Fruit fly (Drosophila melanogaster) whole organism, embryonic: ENCODE data around the gene Grip91.
A peak's percentile ranks its signal among the peaks of the same experiment; 100 is the strongest.

ENCODE experiments used
- Awh ChIP-seq: fragments of 200-800 bp; sonication (Bioruptor generic); IDR thresholded peaks from 2 replicates; pipeline ENCODE4, ENCODE4 v1.3.6; 2022; ENCODE audit warnings: missing biosample characterization, missing genetic modification characterization
- CG1024 ChIP-seq: fragments of 200-800 bp; sonication (Bioruptor generic); IDR thresholded peaks from 2 replicates; pipeline ENCODE4 v1.3.6; 2022; ENCODE audit warnings: missing biosample characterization, missing genetic modification characterization
- CG10366 ChIP-seq: fragments of 200-800 bp; sonication (Bioruptor generic); IDR thresholded peaks from 2 replicates; pipeline ENCODE4 v1.3.6; 2022; ENCODE audit warnings: missing biosample characterization, missing genetic modification characterization
- CG11560 ChIP-seq: fragments of 200-800 bp; sonication (Bioruptor generic); IDR thresholded peaks from 3 replicates; pipeline ENCODE4 v1.3.6; 2022; ENCODE audit warnings: missing biosample characterization, missing genetic modification characterization
- CG12104 ChIP-seq: fragments of 200-800 bp; sonication (Bioruptor generic); optimal IDR thresholded peaks from 3 replicates; lab custom pipeline; 2016; ENCODE audit warnings: missing biosample characterization, missing genetic modification characterization
- CG12391 ChIP-seq: fragments of 200-800 bp; sonication (Bioruptor generic); optimal IDR thresholded peaks from 3 replicates; lab custom pipeline; 2018; ENCODE audit warnings: missing biosample characterization, mild to moderate bottlenecking, missing genetic modification characterization, moderate library complexity
- CG14441 ChIP-seq: fragments of 200-800 bp; sonication (Bioruptor generic); IDR thresholded peaks from 2 replicates; pipeline ENCODE4 v1.3.6; 2022; ENCODE audit warnings: missing biosample characterization, missing genetic modification characterization
- CG14710 ChIP-seq: fragments of 200-800 bp; sonication (Bioruptor generic); optimal IDR thresholded peaks from 3 replicates; lab custom pipeline; 2019; ENCODE audit warnings: missing biosample characterization, mild to moderate bottlenecking, missing genetic modification characterization, moderate library complexity
- CG15601 ChIP-seq: fragments of 200-800 bp; sonication (Bioruptor generic); optimal IDR thresholded peaks from 3 replicates; lab custom pipeline; 2019; ENCODE audit warnings: missing biosample characterization, mild to moderate bottlenecking, missing genetic modification characterization, moderate library complexity
- CG17361 ChIP-seq: fragments of 200-800 bp; sonication (Bioruptor generic); IDR thresholded peaks from 3 replicates; pipeline ENCODE4 v1.3.6; 2022; ENCODE audit warnings: missing biosample characterization, missing genetic modification characterization
- CG18476 ChIP-seq: fragments of 200-800 bp; sonication (Bioruptor generic); optimal IDR thresholded peaks from 2 replicates; lab custom pipeline; 2016; ENCODE audit warnings: missing biosample characterization, mild to moderate bottlenecking, missing genetic modification characterization
- CG18599 ChIP-seq: fragments of 200-800 bp; sonication (Bioruptor generic); optimal IDR thresholded peaks from 3 replicates; lab custom pipeline; 2017; ENCODE audit warnings: missing biosample characterization, missing genetic modification characterization, mild to moderate bottlenecking, moderate library complexity, missing genetic modification reagents
- CG18764 ChIP-seq: fragments of 200-800 bp; sonication (Bioruptor generic); optimal IDR thresholded peaks from 3 replicates; lab custom pipeline; 2016; ENCODE audit warnings: missing biosample characterization, missing genetic modification characterization
- CG2120 ChIP-seq: fragments of 200-800 bp; sonication (Bioruptor generic); optimal IDR thresholded peaks from 3 replicates; lab custom pipeline; 2016; ENCODE audit warnings: missing biosample characterization, missing genetic modification characterization
- CG31441 ChIP-seq: fragments of 200-800 bp; sonication (Bioruptor generic); IDR thresholded peaks from 2 replicates; pipeline ENCODE4 v1.3.6; 2022; ENCODE audit warnings: missing biosample characterization, missing genetic modification characterization
- CG32772 ChIP-seq: fragments of 200-800 bp; sonication (Bioruptor generic); IDR thresholded peaks from 2 replicates; pipeline ENCODE4 v1.3.6; 2022; ENCODE audit warnings: missing biosample characterization, missing genetic modification characterization
- CG34376 ChIP-seq: fragments of 200-800 bp; sonication (Bioruptor generic); optimal IDR thresholded peaks from 2 replicates; lab custom pipeline; 2018; ENCODE audit warnings: missing biosample characterization, mild to moderate bottlenecking, missing genetic modification characterization
- CG3726 ChIP-seq: fragments of 200-800 bp; sonication (Bioruptor generic); IDR thresholded peaks from 3 replicates; pipeline ENCODE4, ENCODE4 v1.3.6; 2022; ENCODE audit warnings: missing biosample characterization, missing genetic modification characterization
- CG5180 ChIP-seq: fragments of 200-800 bp; sonication (Bioruptor generic); optimal IDR thresholded peaks from 3 replicates; lab custom pipeline; 2017; ENCODE audit warnings: missing biosample characterization, missing genetic modification characterization, mild to moderate bottlenecking, moderate library complexity, missing genetic modification reagents
- CG7839 ChIP-seq: fragments of 200-800 bp; sonication (Bioruptor generic); optimal IDR thresholded peaks from 3 replicates; lab custom pipeline; 2018; ENCODE audit warnings: missing biosample characterization, mild to moderate bottlenecking, missing genetic modification characterization, moderate library complexity
- CG7963 ChIP-seq: fragments of 200-800 bp; sonication (Bioruptor generic); IDR thresholded peaks from 3 replicates; pipeline ENCODE4 v1.3.6; 2022; ENCODE audit warnings: missing biosample characterization, missing genetic modification characterization; ENCODE audit not compliant: partially characterized antibody
- CG8944 ChIP-seq: fragments of 200-800 bp; sonication (Bioruptor generic); optimal IDR thresholded peaks from 3 replicates; lab custom pipeline; 2016; ENCODE audit warnings: missing biosample characterization, missing genetic modification characterization
- CG9817 ChIP-seq: fragments of 200-800 bp; sonication (Bioruptor generic); optimal IDR thresholded peaks from 2 replicates; lab custom pipeline; 2018; ENCODE audit warnings: missing biosample characterization, mild to moderate bottlenecking, missing genetic modification characterization, moderate library complexity
- GATAe ChIP-seq: fragments of 200-800 bp; sonication (Bioruptor generic); conservative IDR thresholded peaks from 2 replicates; pipeline ENCODE4 v1.3.6; 2022; ENCODE audit warnings: missing biosample characterization, missing genetic modification characterization
- HLH3B ChIP-seq: fragments of 200-800 bp; sonication (Bioruptor generic); IDR thresholded peaks from 2 replicates; pipeline ENCODE4 v1.3.6; 2022; ENCODE audit warnings: missing biosample characterization, missing genetic modification characterization
- NK7.1 ChIP-seq: fragments of 200-800 bp; sonication (Bioruptor generic); optimal IDR thresholded peaks from 3 replicates; lab custom pipeline; 2016; ENCODE audit warnings: missing biosample characterization, missing genetic modification characterization
- Opbp ChIP-seq: fragments of 200-800 bp; sonication (Bioruptor generic); IDR thresholded peaks from 3 replicates; pipeline ENCODE4 v1.3.6; 2022; ENCODE audit warnings: missing biosample characterization, missing genetic modification characterization; ENCODE audit not compliant: partially characterized antibody
- Sin3A ChIP-seq: fragments of >200 bp; optimal IDR thresholded peaks from 2 replicates; lab custom pipeline; 2018
- Spps ChIP-seq: fragments of 200-800 bp; sonication (Bioruptor generic); optimal IDR thresholded peaks from 2 replicates; lab custom pipeline; 2018; ENCODE audit warnings: missing biosample characterization, mild to moderate bottlenecking, missing genetic modification characterization
- Sry-δ ChIP-seq: fragments of 200-800 bp; sonication (Bioruptor generic); optimal IDR thresholded peaks from 2 replicates; lab custom pipeline; 2016; ENCODE audit warnings: missing biosample characterization, missing genetic modification characterization
- Tbp ChIP-seq: fragments of >200 bp; optimal IDR thresholded peaks from 2 replicates; lab custom pipeline; 2018; ENCODE audit warnings: missing biosample characterization, missing genetic modification characterization
- Usf ChIP-seq: fragments of 200-800 bp; sonication (Bioruptor generic); optimal IDR thresholded peaks from 2 replicates; lab custom pipeline; 2017; ENCODE audit warnings: missing genotype, missing biosample characterization, missing genetic modification characterization
- al ChIP-seq: fragments of 200-800 bp; sonication (Bioruptor generic); IDR thresholded peaks from 2 replicates; pipeline ENCODE4 v1.3.6; 2022; ENCODE audit warnings: missing biosample characterization, missing genetic modification characterization
- chinmo ChIP-seq: fragments of 200-800 bp; sonication (Bioruptor generic); IDR thresholded peaks from 4 replicates; pipeline ENCODE4 v1.3.6; 2022; ENCODE audit warnings: missing biosample characterization, missing genetic modification characterization; ENCODE audit not compliant: partially characterized antibody
- chm ChIP-seq: fragments of 200-800 bp; sonication (Bioruptor generic); IDR thresholded peaks from 2 replicates; pipeline ENCODE4 v1.3.6; 2022; ENCODE audit warnings: missing biosample characterization, missing genetic modification characterization
- chn ChIP-seq: fragments of 200-800 bp; sonication (Bioruptor generic); optimal IDR thresholded peaks from 2 replicates; lab custom pipeline; 2016; ENCODE audit warnings: missing biosample characterization, missing genetic modification characterization
- gcm ChIP-seq: fragments of 200-800 bp; sonication (Bioruptor generic); optimal IDR thresholded peaks from 2 replicates; lab custom pipeline; 2019; ENCODE audit warnings: missing biosample characterization, mild to moderate bottlenecking, missing genetic modification characterization, moderate library complexity
- gem ChIP-seq: fragments of 200-800 bp; sonication (Bioruptor generic); optimal IDR thresholded peaks from 2 replicates; lab custom pipeline; 2019; ENCODE audit warnings: missing biosample characterization, mild to moderate bottlenecking, missing genetic modification characterization, moderate library complexity
- klu ChIP-seq: fragments of 200-800 bp; sonication (Bioruptor generic); IDR thresholded peaks from 2 replicates; pipeline ENCODE4 v1.3.6; 2022; ENCODE audit warnings: missing biosample characterization, missing genetic modification characterization
- maf-S ChIP-seq: fragments of 200-800 bp; sonication (Bioruptor generic); optimal IDR thresholded peaks from 2 replicates; lab custom pipeline; 2016; ENCODE audit warnings: missing biosample characterization, missing genetic modification characterization
- nom ChIP-seq: fragments of 200-800 bp; sonication (Bioruptor generic); optimal IDR thresholded peaks from 2 replicates; lab custom pipeline; 2017; ENCODE audit warnings: missing biosample characterization, missing genetic modification characterization, mild to moderate bottlenecking, moderate library complexity, missing genetic modification reagents
- pho ChIP-seq: fragments of 200-800 bp; sonication (Bioruptor generic); optimal IDR thresholded peaks from 2 replicates; lab custom pipeline; 2016; ENCODE audit warnings: missing biosample characterization, missing genetic modification characterization
- pnt ChIP-seq: fragments of 200-800 bp; sonication (Bioruptor generic); optimal IDR thresholded peaks from 3 replicates; lab custom pipeline; 2016; ENCODE audit warnings: missing biosample characterization, missing genetic modification characterization
- psq ChIP-seq: fragments of 200-800 bp; sonication (Bioruptor generic); optimal IDR thresholded peaks from 2 replicates; lab custom pipeline; 2017; ENCODE audit warnings: missing biosample characterization, missing genetic modification characterization
- pum ChIP-seq: fragments of 200-800 bp; sonication (Bioruptor generic); optimal IDR thresholded peaks from 2 replicates; lab custom pipeline; 2016; ENCODE audit warnings: missing biosample characterization, missing genetic modification characterization
- row ChIP-seq: fragments of 200-800 bp; sonication (Bioruptor generic); IDR thresholded peaks from 3 replicates; pipeline ENCODE4 v1.3.6; 2022; ENCODE audit warnings: missing biosample characterization, missing genetic modification characterization
- shn ChIP-seq: fragments of 200-800 bp; sonication (Bioruptor generic); optimal IDR thresholded peaks from 3 replicates; lab custom pipeline; 2016; ENCODE audit warnings: missing biosample characterization, missing genetic modification characterization
- sim ChIP-seq: fragments of 200-800 bp; sonication (Bioruptor generic); IDR thresholded peaks from 2 replicates; pipeline ENCODE4 v1.3.6; 2022; ENCODE audit warnings: missing biosample characterization, missing genetic modification characterization
- slou ChIP-seq: fragments of 200-800 bp; sonication (Bioruptor generic); optimal IDR thresholded peaks from 3 replicates; lab custom pipeline; 2016; ENCODE audit warnings: missing biosample characterization, missing genetic modification characterization
- stwl ChIP-seq: fragments of 200-800 bp; sonication (Bioruptor generic); optimal IDR thresholded peaks from 3 replicates; lab custom pipeline; 2018; ENCODE audit warnings: missing biosample characterization, mild to moderate bottlenecking, missing genetic modification characterization, moderate library complexity
- zfh1 ChIP-seq: fragments of 200-800 bp; sonication (Bioruptor generic); IDR thresholded peaks from 3 replicates; pipeline ENCODE4 v1.3.6; 2022; ENCODE audit warnings: missing biosample characterization, missing genetic modification characterization

The Grip91 gene

dm6 chrX:13739411-13739888 lies 5.0 kb downstream of the Grip91 start, which contains the start of gene CG11151 (continued):
- peak; percentile 70 for TF ChIP-seq Sry-δ (GFP tag; lab: Kevin White, UChicago)
- TF ChIP-seq CG11560 (tag; lab: Robert Waterston, UW) = peak; percentile 78
- peak; percentile 92 for TF ChIP-seq Usf (GFP tag; lab: Kevin White, UChicago)
- peak; percentile 98 for TF ChIP-seq row (GFP tag; lab: Robert Waterston, UW)
- peak; percentile 96 for TF ChIP-seq CG9817 (tag; lab: Kevin White, UChicago)
- peak; percentile 95 for TF ChIP-seq CG18476 (GFP tag; lab: Kevin White, UChicago)
- TF ChIP-seq chn (GFP tag; lab: Kevin White, UChicago) = peak; percentile 98
- peak; percentile 95 for TF ChIP-seq HLH3B (GFP tag; lab: Robert Waterston, UW)
- TF ChIP-seq chinmo (GFP tag; lab: Robert Waterston, UW) = 0 out of 4 replicates have a peak, but pooled peaks have one; percentile 79
- TF ChIP-seq CG14441 (GFP tag; lab: Robert Waterston, UW) = peak; percentile 96
- peak; percentile 97 for TF ChIP-seq CG34376 (GFP tag; lab: Kevin White, UChicago)
- TF ChIP-seq zfh1 (GFP tag; lab: Robert Waterston, UW) = peak; percentile 96
- peak; percentile 93 for TF ChIP-seq Spps
- peak; percentile 98 for TF ChIP-seq CG7839
- peak; percentile 95 for TF ChIP-seq CG15601 (tag; lab: Kevin White, UChicago)
- TF ChIP-seq klu (GFP tag; lab: Robert Waterston, UW) = peak; percentile 86
- peak; percentile 99 for TF ChIP-seq gem (tag; lab: Kevin White, UChicago)
- TF ChIP-seq chm (GFP tag; lab: Robert Waterston, UW) = peak; percentile 94
- no peak for TF ChIP-seq Opbp (GFP tag; lab: Robert Waterston, UW)
- peak; percentile 97 for TF ChIP-seq pho (GFP tag; lab: Kevin White, UChicago)
- TF ChIP-seq sim (GFP tag; lab: Robert Waterston, UW) = peak; percentile 93
- TF ChIP-seq pum = peak; percentile 97
- TF ChIP-seq Sin3A = no peak
- TF ChIP-seq psq (GFP tag; lab: Kevin White, UChicago) = peak; percentile 83
- peak; percentile 96 for TF ChIP-seq CG17361 (GFP tag; lab: Robert Waterston, UW)
- TF ChIP-seq CG18764 (GFP tag; lab: Kevin White, UChicago) = peak; percentile 94
- peak; percentile 96 for TF ChIP-seq CG8944 (GFP tag; lab: Kevin White, UChicago)
- TF ChIP-seq GATAe (GFP tag; lab: Robert Waterston, UW) = peak; percentile 76
- peak; percentile 92 for TF ChIP-seq CG3726 (GFP tag; lab: Robert Waterston, UW)
- peak; percentile 92 for TF ChIP-seq slou (GFP tag; lab: Kevin White, UChicago)
- TF ChIP-seq CG12391 (tag; lab: Kevin White, UChicago) = peak; percentile 98
- TF ChIP-seq gcm (GFP tag; lab: Kevin White, UChicago) = peak; percentile 97
- TF ChIP-seq CG32772 = peak; percentile 94
- TF ChIP-seq CG14710 = peak; percentile 93
- peak; percentile 95 for TF ChIP-seq nom
- peak; percentile 92 for TF ChIP-seq Awh (GFP tag; lab: Robert Waterston, UW)
- peak; percentile 93 for TF ChIP-seq NK7.1
- TF ChIP-seq CG2120 (GFP tag; lab: Kevin White, UChicago) = peak; percentile 98
- TF ChIP-seq stwl (tag; lab: Kevin White, UChicago) = peak; percentile 64
- peak; percentile 91 for TF ChIP-seq al (GFP tag; lab: Robert Waterston, UW)
- peak; percentile 50; the same call in 2 of the 3 replicates for TF ChIP-seq CG7963 (GFP tag; lab: Robert Waterston, UW)
- TF ChIP-seq shn (GFP tag; lab: Kevin White, UChicago) = peak; percentile 98
- peak; percentile 95 for TF ChIP-seq CG10366 (GFP tag; lab: Robert Waterston, UW)
- peak; percentile 84 for TF ChIP-seq CG5180 (GFP tag; lab: Kevin White, UChicago)
- TF ChIP-seq CG12104 (GFP tag; lab: Kevin White, UChicago) = peak; percentile 93
- TF ChIP-seq maf-S (GFP tag; lab: Kevin White, UChicago) = peak; percentile 96
- peak; percentile 96 for TF ChIP-seq pnt
- TF ChIP-seq CG1024 (GFP tag; lab: Robert Waterston, UW) = peak; percentile 91
- TF ChIP-seq CG31441 (GFP tag; lab: Robert Waterston, UW) = peak; percentile 95
- peak; percentile 98 for TF ChIP-seq CG18599 (GFP tag; lab: Kevin White, UChicago)
- no peak for TF ChIP-seq Tbp
